Fruit fly (Drosophila melanogaster) whole organism, prepupa: ENCODE data around the gene ash2.
A peak's percentile ranks its signal among the peaks of the same experiment; 100 is the strongest.

Source experiments
- Blimp-1 ChIP-seq: fragments of 200-800 bp; sonication (Bioruptor generic); optimal IDR thresholded peaks from 3 replicates; lab custom pipeline; 2017; ENCODE audit warnings: missing biosample characterization, missing genetic modification characterization, mild to moderate bottlenecking, moderate library complexity, missing genetic modification reagents
- CG10631 ChIP-seq: fragments of 200-800 bp; sonication (Bioruptor generic); optimal IDR thresholded peaks from 2 replicates; lab custom pipeline; 2016; ENCODE audit warnings: missing biosample characterization, missing genetic modification characterization
- CG10669 ChIP-seq: fragments of 200-800 bp; sonication (Bioruptor generic); optimal IDR thresholded peaks from 3 replicates; lab custom pipeline; 2018; ENCODE audit warnings: missing biosample characterization, mild to moderate bottlenecking, missing genetic modification characterization, moderate library complexity
- CG11294 ChIP-seq: fragments of 200-800 bp; sonication (Bioruptor generic); IDR thresholded peaks from 2 replicates; pipeline ENCODE4 v1.3.6; 2022; ENCODE audit warnings: missing biosample characterization, missing genetic modification characterization
- CG11902 ChIP-seq: fragments of 200-800 bp; sonication (Bioruptor generic); optimal IDR thresholded peaks from 3 replicates; lab custom pipeline; 2016; ENCODE audit warnings: missing biosample characterization, missing genetic modification characterization
- CG15336 ChIP-seq: fragments of 200-800 bp; sonication (Bioruptor generic); IDR thresholded peaks from 2 replicates; pipeline ENCODE4 v1.3.6; 2022; ENCODE audit warnings: missing biosample characterization, missing genetic modification characterization
- CG1621 ChIP-seq: fragments of 200-800 bp; sonication (Bioruptor generic); optimal IDR thresholded peaks from 3 replicates; lab custom pipeline; 2018; ENCODE audit warnings: missing biosample characterization, mild to moderate bottlenecking, missing genetic modification characterization
- CG16779 ChIP-seq: fragments of 200-800 bp; sonication (Bioruptor generic); optimal IDR thresholded peaks from 3 replicates; lab custom pipeline; 2017; ENCODE audit warnings: missing biosample characterization, mild to moderate bottlenecking, missing genetic modification characterization
- CG3032 ChIP-seq: fragments of 200-800 bp; optimal IDR thresholded peaks from 2 replicates; lab custom pipeline; 2019; ENCODE audit warnings: missing biosample characterization, mild to moderate bottlenecking, missing genetic modification characterization, moderate library complexity
- CG31627 ChIP-seq: fragments of 200-800 bp; sonication (Bioruptor generic); optimal IDR thresholded peaks from 3 replicates; lab custom pipeline; 2016; ENCODE audit warnings: missing biosample characterization, missing genetic modification characterization
- CG34406 ChIP-seq: fragments of 200-800 bp; sonication (Bioruptor generic); optimal IDR thresholded peaks from 3 replicates; lab custom pipeline; 2016; ENCODE audit warnings: missing biosample characterization, missing genetic modification characterization
- CG3919 ChIP-seq: fragments of 200-800 bp; sonication (Bioruptor generic); optimal IDR thresholded peaks from 3 replicates; lab custom pipeline; 2016; ENCODE audit warnings: missing biosample characterization, missing genetic modification characterization
- CG6163 ChIP-seq: fragments of 200-800 bp; sonication (Bioruptor generic); IDR thresholded peaks from 3 replicates; pipeline ENCODE4 v1.3.6; 2022; ENCODE audit warnings: missing biosample characterization, missing genetic modification characterization
- CG6854 ChIP-seq: fragments of 200-800 bp; sonication (Bioruptor generic); optimal IDR thresholded peaks from 2 replicates; lab custom pipeline; 2017; ENCODE audit warnings: missing biosample characterization, mild to moderate bottlenecking, missing genetic modification characterization
- CG7368 ChIP-seq: fragments of 200-800 bp; sonication (Bioruptor generic); optimal IDR thresholded peaks from 3 replicates; lab custom pipeline; 2016; ENCODE audit warnings: missing biosample characterization, missing genetic modification characterization
- CG8119 ChIP-seq: fragments of 200-800 bp; sonication (Bioruptor generic); IDR thresholded peaks from 3 replicates; pipeline ENCODE4 v1.3.6; 2022; ENCODE audit warnings: missing biosample characterization, missing genetic modification characterization
- Eip75B ChIP-seq: fragments of 200-800 bp; sonication (Bioruptor generic); optimal IDR thresholded peaks from 3 replicates; lab custom pipeline; 2016; ENCODE audit warnings: missing biosample characterization, missing genetic modification characterization
- Eip78C ChIP-seq: fragments of 200-800 bp; sonication (Bioruptor generic); peaks from one replicate; lab custom pipeline; 2016; ENCODE audit warnings: missing biosample characterization, missing genetic modification characterization
- Eip93F ChIP-seq: fragments of 200-800 bp; sonication (Bioruptor generic); optimal IDR thresholded peaks from 2 replicates; lab custom pipeline; 2016; ENCODE audit warnings: missing biosample characterization, mild to moderate bottlenecking, missing genetic modification characterization
- Ets21C ChIP-seq: fragments of 200-800 bp; sonication (Bioruptor generic); optimal IDR thresholded peaks from 3 replicates; lab custom pipeline; 2016; ENCODE audit warnings: missing biosample characterization, missing genetic modification characterization
- Hr38 ChIP-seq: sonication (Bioruptor generic); optimal IDR thresholded peaks from 2 replicates; lab custom pipeline; 2016; ENCODE audit warnings: missing biosample characterization, missing genetic modification characterization
- Hr4 ChIP-seq: fragments of 200-800 bp; sonication (Bioruptor generic); optimal IDR thresholded peaks from 3 replicates; lab custom pipeline; 2016; ENCODE audit warnings: missing biosample characterization, missing genetic modification characterization
- Met ChIP-seq: fragments of 200-800 bp; sonication (Bioruptor generic); optimal IDR thresholded peaks from 3 replicates; lab custom pipeline; 2016; ENCODE audit warnings: missing biosample characterization, missing genetic modification characterization
- OdsH ChIP-seq: fragments of 200-800 bp; sonication (Bioruptor generic); optimal IDR thresholded peaks from 3 replicates; lab custom pipeline; 2016; ENCODE audit warnings: missing biosample characterization, missing genetic modification characterization
- Sox102F ChIP-seq: fragments of 200-800 bp; sonication (Bioruptor generic); optimal IDR thresholded peaks from 2 replicates; lab custom pipeline; 2016; ENCODE audit warnings: missing biosample characterization, mild to moderate bottlenecking, missing genetic modification characterization
- Sox14 ChIP-seq: fragments of 200-800 bp; sonication (Bioruptor generic); optimal IDR thresholded peaks from 3 replicates; lab custom pipeline; 2016; ENCODE audit warnings: missing biosample characterization, missing genetic modification characterization
- achi ChIP-seq: fragments of 200-800 bp; sonication (Bioruptor generic); optimal IDR thresholded peaks from 3 replicates; lab custom pipeline; 2016; ENCODE audit warnings: missing biosample characterization, missing genetic modification characterization
- acj6 ChIP-seq: fragments of 200-800 bp; sonication (Bioruptor generic); optimal IDR thresholded peaks from 3 replicates; lab custom pipeline; 2016; ENCODE audit warnings: missing biosample characterization, missing genetic modification characterization
- cyc ChIP-seq: fragments of 200-800 bp; sonication (Bioruptor generic); optimal IDR thresholded peaks from 3 replicates; lab custom pipeline; 2016; ENCODE audit warnings: missing biosample characterization, missing genetic modification characterization
- dac ChIP-seq: fragments of 200-800 bp; sonication (Bioruptor generic); optimal IDR thresholded peaks from 2 replicates; lab custom pipeline; 2017; ENCODE audit warnings: missing biosample characterization, mild to moderate bottlenecking, missing genetic modification characterization
- eg ChIP-seq: fragments of 200-800 bp; sonication (Bioruptor generic); IDR thresholded peaks from 3 replicates; pipeline ENCODE4 v1.3.6; 2022; ENCODE audit warnings: missing biosample characterization, missing genetic modification characterization
- esn ChIP-seq: fragments of 200-800 bp; sonication (Bioruptor generic); optimal IDR thresholded peaks from 2 replicates; lab custom pipeline; 2016; ENCODE audit warnings: missing biosample characterization, mild to moderate bottlenecking, missing genetic modification characterization, moderate library complexity
- fd85E ChIP-seq: fragments of 200-800 bp; sonication (Bioruptor generic); optimal IDR thresholded peaks from 3 replicates; lab custom pipeline; 2016; ENCODE audit warnings: missing biosample characterization, missing genetic modification characterization
- fkh ChIP-seq: fragments of 200-800 bp; sonication (Bioruptor generic); optimal IDR thresholded peaks from 3 replicates; lab custom pipeline; 2017; ENCODE audit warnings: missing biosample characterization, mild to moderate bottlenecking, missing genetic modification characterization, moderate library complexity
- lz ChIP-seq: fragments of 200-800 bp; sonication (Bioruptor generic); optimal IDR thresholded peaks from 3 replicates; lab custom pipeline; 2016; ENCODE audit warnings: missing biosample characterization, missing genetic modification characterization
- spab ChIP-seq: fragments of 200-800 bp; sonication (Bioruptor generic); optimal IDR thresholded peaks from 2 replicates; lab custom pipeline; 2017; ENCODE audit warnings: missing biosample characterization, mild to moderate bottlenecking, missing genetic modification characterization, missing genetic modification reagents
- ss ChIP-seq, 2 experiments: fragments of 200-800 bp; sonication (Bioruptor generic); optimal IDR thresholded peaks; 2 replicates in 1 of 2; 3 replicates in 1 of 2; lab custom pipeline; 2017 to 2018; ENCODE audit warnings: mild to moderate bottlenecking in 2 of 2, missing biosample characterization in 2 of 2, missing genetic modification characterization in 2 of 2, moderate library complexity in 1 of 2
- svp ChIP-seq: fragments of 200-800 bp; sonication (Bioruptor generic); peaks from one replicate; lab custom pipeline; 2016; ENCODE audit warnings: missing biosample characterization, missing genetic modification characterization
- vri ChIP-seq: fragments of 200-800 bp; sonication (Bioruptor generic); optimal IDR thresholded peaks from 3 replicates; lab custom pipeline; 2016; ENCODE audit warnings: missing biosample characterization, mild to moderate bottlenecking, missing genetic modification characterization

ash2 gene

DNA sequence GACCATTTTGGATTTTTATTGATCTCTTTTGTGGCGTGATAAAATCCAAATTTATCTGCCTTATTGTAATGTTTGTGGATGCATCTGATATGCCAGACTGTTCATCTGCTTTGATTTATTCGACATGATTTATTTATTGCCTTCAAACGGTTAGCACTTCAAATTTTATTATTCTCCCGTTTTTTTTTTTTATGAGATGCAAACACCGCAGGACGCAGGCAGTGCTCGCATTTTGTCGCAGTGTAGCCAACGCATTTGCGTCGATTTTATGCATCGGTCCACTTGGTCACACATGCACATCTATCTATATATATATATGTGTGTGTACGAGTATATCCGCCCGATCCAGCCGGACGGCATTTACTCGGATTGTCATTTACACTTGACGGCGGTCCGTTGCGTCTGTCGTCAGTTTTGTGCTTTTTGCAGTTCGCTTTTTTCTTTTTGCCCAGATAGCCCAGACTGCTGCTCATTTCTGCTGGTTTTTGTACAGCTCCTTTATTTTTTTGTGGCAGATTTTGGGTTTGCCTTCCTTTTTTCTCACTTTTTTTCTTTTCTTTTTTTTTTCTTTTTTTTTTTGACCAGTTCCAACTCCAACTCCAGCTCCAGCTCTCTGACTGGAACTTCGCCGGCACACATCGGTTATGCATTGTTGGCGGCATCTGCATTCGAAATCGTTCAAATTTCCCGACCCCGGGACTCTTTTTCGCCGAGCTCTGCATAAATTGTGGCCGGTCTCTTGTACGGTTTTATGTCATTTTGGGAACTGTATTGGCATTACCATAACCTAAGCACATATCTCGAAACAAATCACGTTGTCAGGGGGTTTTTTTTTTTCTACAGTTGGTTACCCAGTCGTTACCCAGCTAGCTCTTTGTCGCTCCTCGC, 35.9 kb upstream of the ash2 start (continued):
- TF ChIP-seq Sox102F (GFP tag; lab: Kevin White, UChicago) (peak; percentile 44), lz (GFP tag; lab: Kevin White, UChicago) (peak; percentile 55), CG1621 (tag; lab: Kevin White, UChicago) (peak; percentile 64), Ets21C (GFP tag; lab: Kevin White, UChicago) (peak; percentile 26), Met (peak; percentile 44), CG8119 (GFP tag; lab: Robert Waterston, UW) (peak; percentile 85), CG34406 (GFP tag; lab: Kevin White, UChicago) (peak; percentile 57), eg (GFP tag; lab: Robert Waterston, UW) (peak; percentile 73), CG16779 (peak; percentile 78), CG3032 (tag; lab: Kevin White, UChicago) (peak; percentile 52), CG10669 (GFP tag; lab: Kevin White, UChicago) (peak; percentile 19), Hr4 (GFP tag; lab: Kevin White, UChicago) (peak; percentile 40), CG7368 (peak; percentile 45), fd85E (peak; percentile 1), dac (GFP tag; lab: Kevin White, UChicago) (no peak), Eip75B (peak; percentile 60), spab (GFP tag; lab: Kevin White, UChicago) (peak; percentile 81), OdsH (GFP tag; lab: Kevin White, UChicago) (peak; percentile 40)

DNA sequence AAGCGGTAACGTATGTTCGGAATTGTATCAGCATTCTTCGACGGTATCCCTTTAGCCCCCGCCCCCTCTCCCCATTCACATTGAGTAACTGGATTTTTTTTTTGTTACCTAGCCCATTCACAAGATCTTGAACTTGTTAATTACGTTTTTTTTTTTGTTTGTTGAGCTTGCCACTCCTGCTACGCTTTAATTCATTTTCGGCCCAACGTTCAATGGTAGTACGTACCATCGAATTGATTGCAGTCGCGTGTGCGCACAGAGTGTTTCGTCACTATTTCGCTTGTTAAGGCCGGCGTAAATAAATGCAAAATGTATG, 35.3 kb upstream of the ash2 start:
- no peak for TF ChIP-seq achi (GFP tag; lab: Kevin White, UChicago)
- TF ChIP-seq, all 60 proteins: peak for 0

DNA sequence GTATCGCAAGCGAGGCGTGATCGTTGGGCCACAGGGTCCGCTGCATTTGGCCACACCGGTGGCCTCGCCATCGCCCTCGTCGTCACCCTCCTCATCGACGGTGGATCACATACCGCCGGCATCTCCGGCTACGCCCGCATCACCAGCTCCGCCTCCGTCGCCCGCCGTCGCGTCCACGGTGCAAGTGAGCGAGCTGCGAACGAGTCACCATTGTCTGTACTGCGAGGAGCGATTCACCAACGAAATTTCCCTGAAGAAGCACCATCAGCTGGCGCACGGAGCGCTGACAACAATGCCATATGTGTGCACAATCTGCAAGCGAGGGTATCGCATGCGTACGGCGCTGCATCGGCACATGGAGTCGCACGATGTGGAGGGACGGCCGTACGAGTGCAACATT, 29.4 kb upstream of the ash2 start:
- TF ChIP-seq Eip78C (GFP tag; lab: Kevin White, UChicago) (peak; percentile 5), CG16779 (no peak)

DNA sequence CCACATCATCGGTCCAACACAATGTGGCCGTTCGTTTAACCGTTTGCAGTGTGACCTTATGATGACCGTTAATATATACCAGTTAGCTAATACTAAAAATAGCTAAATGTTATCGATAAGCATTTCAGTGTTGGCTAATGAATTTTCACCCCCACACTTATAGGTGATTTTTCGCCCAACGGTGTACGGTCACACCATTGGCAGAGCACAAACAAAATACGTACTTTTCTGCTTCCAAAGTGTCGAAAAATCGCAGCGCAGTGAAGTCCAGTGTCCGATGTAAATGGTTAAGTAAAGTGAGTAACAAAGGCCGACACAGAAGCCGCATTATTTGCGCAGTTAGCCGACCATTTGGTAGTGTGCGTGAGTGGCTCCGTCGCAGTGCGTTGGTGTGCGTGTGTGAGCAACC, 24.4 kb upstream of the ash2 start, which contains the start of the genes Syx18 and atl:
Syx18 (minus strand) TSS at position 46 of the 409 bp plus-strand sequence.
atl (plus strand) TSS at position 155 of the 409 bp plus-strand sequence.
- TF ChIP-seq Sox14 (GFP tag; lab: Kevin White, UChicago) = peak; percentile 27
- TF ChIP-seq ss (GFP tag; optimal IDR thresholded peaks at IDR 0.05; lab: Kevin White, UChicago) = peak in 1 of 2 experiments; percentile 37
- peak; percentile 30 for TF ChIP-seq vri (GFP tag; lab: Kevin White, UChicago)
- peak; percentile 18 for TF ChIP-seq CG3032 (tag; lab: Kevin White, UChicago)
- TF ChIP-seq svp = no peak
- no peak for TF ChIP-seq CG34406 (GFP tag; lab: Kevin White, UChicago)
- TF ChIP-seq CG1621 (tag; lab: Kevin White, UChicago) = peak; percentile 20
- no peak for TF ChIP-seq eg (GFP tag; lab: Robert Waterston, UW)
- TF ChIP-seq Met = no peak
- no peak for TF ChIP-seq acj6 (GFP tag; lab: Kevin White, UChicago)
- TF ChIP-seq Blimp-1 = no peak

DNA sequence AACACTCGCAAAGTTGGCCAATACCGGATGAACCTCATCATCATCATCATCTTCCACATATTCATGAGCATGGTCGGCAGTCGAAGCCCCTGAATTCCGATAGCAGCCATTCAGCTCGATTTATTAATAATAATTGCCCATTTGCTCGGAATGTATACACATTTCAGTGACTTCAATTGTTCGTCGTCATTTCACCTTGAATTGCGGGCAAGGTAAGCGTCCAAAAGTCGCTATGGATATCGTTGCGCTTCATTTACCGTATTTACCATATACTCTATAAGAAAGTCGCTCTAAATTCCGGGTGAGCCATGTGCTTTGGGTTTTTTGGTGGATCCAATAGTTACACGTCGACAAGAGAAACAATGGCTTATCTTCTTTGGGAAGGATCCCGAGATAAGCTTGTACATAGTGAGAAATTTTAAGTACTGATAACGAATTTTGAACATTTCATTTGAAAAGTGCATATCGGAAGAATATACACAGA, 23.9 kb upstream of the ash2 start:
- no peak for TF ChIP-seq CG10631 (GFP tag; lab: Kevin White, UChicago)
- no peak for TF ChIP-seq fkh (GFP tag; lab: Kevin White, UChicago)
- no peak for TF ChIP-seq OdsH (GFP tag; lab: Kevin White, UChicago)
- TF ChIP-seq achi (GFP tag; lab: Kevin White, UChicago) = peak; percentile 20
- peak; percentile 25 for TF ChIP-seq Eip75B
- TF ChIP-seq spab (GFP tag; lab: Kevin White, UChicago) = no peak
- peak; percentile 59 for TF ChIP-seq Eip93F (GFP tag; lab: Kevin White, UChicago)
- no peak for TF ChIP-seq Hr38 (GFP tag; lab: Kevin White, UChicago)
- peak; percentile 55 for TF ChIP-seq lz (GFP tag; lab: Kevin White, UChicago)
- peak; percentile 58; the same call in 1 of the 3 replicates for TF ChIP-seq CG6163 (GFP tag; lab: Robert Waterston, UW)
- TF ChIP-seq cyc = peak; percentile 0
- peak; percentile 55 for TF ChIP-seq esn
- no peak for TF ChIP-seq ss (GFP tag; optimal IDR thresholded peaks at IDR 0.05; lab: Kevin White, UChicago)
- TF ChIP-seq CG11294 (GFP tag; lab: Robert Waterston, UW) = no peak
- no peak for TF ChIP-seq CG11902 (GFP tag; lab: Kevin White, UChicago)
- TF ChIP-seq Sox14 (GFP tag; lab: Kevin White, UChicago) = peak; percentile 36
- no peak for TF ChIP-seq Blimp-1
- TF ChIP-seq CG15336 = peak; percentile 58
- TF ChIP-seq dac (GFP tag; lab: Kevin White, UChicago) = peak; percentile 38
- peak; percentile 36 for TF ChIP-seq Sox102F (GFP tag; lab: Kevin White, UChicago)
- peak; percentile 2 for TF ChIP-seq CG3919 (GFP tag; lab: Kevin White, UChicago)
- TF ChIP-seq CG6854 = no peak
- peak; percentile 46 for TF ChIP-seq CG31627 (GFP tag; lab: Kevin White, UChicago)
- TF ChIP-seq fd85E = no peak
- TF ChIP-seq Met = no peak
- TF ChIP-seq Hr4 (GFP tag; lab: Kevin White, UChicago) = no peak
